Worm (Caenorhabditis elegans) whole organism, L1 larva: ENCODE results near the gene dnbp-1.
A peak's percentile ranks its signal among the peaks of the same experiment; 100 is the strongest.

Experiments used
- C16A3.4 ChIP-seq: fragments of 150-350 bp; optimal IDR thresholded peaks from 2 replicates; lab custom pipeline; 2014; ENCODE audit warnings: missing biosample characterization, missing genetic modification characterization
- C34B4.2 ChIP-seq: sonication (generic microtip); optimal IDR thresholded peaks from 2 replicates; lab custom pipeline; 2017; ENCODE audit warnings: mild to moderate bottlenecking, missing genetic modification characterization, missing compliant biosample characterization
- F16B12.6 ChIP-seq: fragments of 150-350 bp; optimal IDR thresholded peaks from 2 replicates; lab custom pipeline; 2014; ENCODE audit warnings: missing biosample characterization, missing genetic modification characterization
- ceh-8 ChIP-seq: fragments of 200-800 bp; sonication (Bioruptor generic); optimal IDR thresholded peaks from 2 replicates; lab custom pipeline; 2018; ENCODE audit warnings: mild to moderate bottlenecking, missing genetic modification characterization, moderate library complexity, missing compliant biosample characterization
- ceh-88 ChIP-seq: fragments of 200-800 bp; sonication (Bioruptor generic); IDR thresholded peaks from 2 replicates; pipeline ENCODE4 v1.3.6; 2022; ENCODE audit warnings: missing genetic modification characterization, missing compliant biosample characterization
- efl-1 ChIP-seq, 4 experiments: fragments of 150-350 bp; optimal IDR thresholded peaks in 3 of 4; peaks in 1 of 4; 1 replicate in 1 of 4; 2 replicates in 3 of 4; lab custom pipeline; 2014; ENCODE audit warnings: missing biosample characterization in 2 of 4, missing genetic modification characterization in 2 of 4, missing genetic modification reagents in 2 of 4
- elt-2 ChIP-seq: sonication (generic microtip); optimal IDR thresholded peaks from 2 replicates; lab custom pipeline; 2016; ENCODE audit warnings: missing genetic modification characterization, mild to moderate bottlenecking, inconsistent platforms, missing compliant biosample characterization, missing genetic modification reagents
- elt-3 ChIP-seq, 6 experiments: fragments of 150-350 bp in 1 of 6; sonication (generic microtip); optimal IDR thresholded peaks; 2 replicates each; lab custom pipeline; 2017 to 2018; ENCODE audit warnings: missing biosample characterization in 6 of 6, missing genetic modification characterization in 6 of 6, inconsistent platforms in 1 of 6
- fkh-8 ChIP-seq: sonication (generic microtip); optimal IDR thresholded peaks from 2 replicates; lab custom pipeline; 2016; ENCODE audit warnings: mild to moderate bottlenecking, missing genetic modification characterization, missing compliant biosample characterization
- grh-1 ChIP-seq: fragments of 200-800 bp; sonication (Bioruptor generic); IDR thresholded peaks from 2 replicates; pipeline ENCODE4 v1.3.6; 2022; ENCODE audit warnings: missing genetic modification reagents, missing genetic modification characterization, missing compliant biosample characterization
- hlh-17 ChIP-seq: fragments of 200-800 bp; sonication (Bioruptor generic); optimal IDR thresholded peaks from 2 replicates; lab custom pipeline; 2018; ENCODE audit warnings: missing genetic modification characterization, mild to moderate bottlenecking, missing compliant biosample characterization, moderate library complexity, borderline replicate concordance
- hlh-4 ChIP-seq: sonication (generic microtip); optimal IDR thresholded peaks from 2 replicates; lab custom pipeline; 2016; ENCODE audit warnings: mild to moderate bottlenecking, missing genetic modification characterization, missing compliant biosample characterization
- hpl-2 ChIP-seq: fragments of 150-350 bp; optimal IDR thresholded peaks from 2 replicates; lab custom pipeline; 2014; ENCODE audit warnings: missing biosample characterization, missing genetic modification reagents, missing genetic modification characterization
- irx-1 ChIP-seq: sonication (generic microtip); optimal IDR thresholded peaks from 2 replicates; lab custom pipeline; 2016; ENCODE audit warnings: missing genetic modification characterization, missing compliant biosample characterization
- lin-14 ChIP-seq: fragments of 200-800 bp; sonication (Bioruptor generic); optimal IDR thresholded peaks from 2 replicates; lab custom pipeline; 2018; ENCODE audit warnings: mild to moderate bottlenecking, missing genetic modification characterization, moderate library complexity, missing compliant biosample characterization
- lin-15B ChIP-seq: fragments of 150-350 bp; sonication (generic microtip); optimal IDR thresholded peaks from 3 replicates; lab custom pipeline; 2014; ENCODE audit warnings: missing biosample characterization, missing genetic modification characterization
- lin-39 ChIP-seq: fragments of 150-350 bp; optimal IDR thresholded peaks from 2 replicates; lab custom pipeline; 2014; ENCODE audit warnings: missing biosample characterization, missing genetic modification reagents, missing genetic modification characterization
- lir-3 ChIP-seq: sonication (generic microtip); optimal IDR thresholded peaks from 2 replicates; lab custom pipeline; 2016; ENCODE audit warnings: mild to moderate bottlenecking, missing genetic modification characterization, moderate library complexity, missing compliant biosample characterization; ENCODE audit not compliant: poor library complexity
- lsy-2 ChIP-seq, 2 experiments: fragments of 150-350 bp; optimal IDR thresholded peaks; 2 replicates each; lab custom pipeline; 2014; ENCODE audit warnings: missing biosample characterization in 2 of 2, missing genetic modification characterization in 2 of 2
- mab-9 ChIP-seq: fragments of 200-800 bp; sonication (Bioruptor generic); IDR thresholded peaks from 2 replicates; pipeline ENCODE4 v1.3.6; 2022; ENCODE audit warnings: missing genetic modification reagents, missing genetic modification characterization, missing compliant biosample characterization
- mdl-1 ChIP-seq, 2 experiments: fragments of 150-350 bp; optimal IDR thresholded peaks; 2 replicates each; lab custom pipeline; 2014 to 2017; ENCODE audit warnings: missing biosample characterization in 2 of 2, missing genetic modification characterization in 2 of 2, inconsistent platforms in 1 of 2
- mef-2 ChIP-seq: fragments of 150-350 bp; optimal IDR thresholded peaks from 2 replicates; lab custom pipeline; 2014; ENCODE audit warnings: missing biosample characterization, missing genetic modification characterization
- nhr-11 ChIP-seq: fragments of 150-350 bp; optimal IDR thresholded peaks from 2 replicates; lab custom pipeline; 2014; ENCODE audit warnings: missing biosample characterization, missing genetic modification characterization
- nhr-12 ChIP-seq: sonication (generic microtip); optimal IDR thresholded peaks from 2 replicates; lab custom pipeline; 2017; ENCODE audit warnings: missing biosample characterization, missing genetic modification characterization
- nhr-20 ChIP-seq: sonication (generic microtip); optimal IDR thresholded peaks from 2 replicates; lab custom pipeline; 2016; ENCODE audit warnings: mild to moderate bottlenecking, missing genetic modification characterization, missing compliant biosample characterization
- nhr-28 ChIP-seq: fragments of 150-350 bp; optimal IDR thresholded peaks from 2 replicates; lab custom pipeline; 2014; ENCODE audit warnings: missing biosample characterization, missing genetic modification characterization
- nhr-71 ChIP-seq: sonication (generic microtip); optimal IDR thresholded peaks from 2 replicates; lab custom pipeline; 2016; ENCODE audit warnings: mild to moderate bottlenecking, missing genetic modification characterization, moderate library complexity, missing compliant biosample characterization
- nhr-77 ChIP-seq: fragments of 150-350 bp; optimal IDR thresholded peaks from 2 replicates; lab custom pipeline; 2014; ENCODE audit warnings: missing biosample characterization, missing genetic modification characterization
- nhr-84 ChIP-seq: sonication (generic microtip); optimal IDR thresholded peaks from 2 replicates; lab custom pipeline; 2017; ENCODE audit warnings: missing biosample characterization, missing genetic modification characterization
- pax-3 ChIP-seq: fragments of 200-800 bp; sonication (Bioruptor generic); optimal IDR thresholded peaks from 2 replicates; lab custom pipeline; 2018; ENCODE audit warnings: mild to moderate bottlenecking, missing genetic modification characterization, moderate library complexity, missing compliant biosample characterization
- skn-1 ChIP-seq: fragments of 150-350 bp; optimal IDR thresholded peaks from 2 replicates; lab custom pipeline; 2014; ENCODE audit warnings: missing biosample characterization, missing genetic modification characterization
- snpc-4 ChIP-seq: fragments of 150-350 bp; optimal IDR thresholded peaks from 2 replicates; lab custom pipeline; 2014; ENCODE audit warnings: missing biosample characterization, missing genetic modification characterization
- sptf-1 ChIP-seq: fragments of 150-350 bp; optimal IDR thresholded peaks from 2 replicates; lab custom pipeline; 2014; ENCODE audit warnings: missing biosample characterization, missing genetic modification characterization
- tbx-2 ChIP-seq: sonication (generic microtip); optimal IDR thresholded peaks from 2 replicates; lab custom pipeline; 2016; ENCODE audit warnings: missing genetic modification characterization, missing compliant biosample characterization
- unc-130 ChIP-seq: fragments of 150-350 bp; optimal IDR thresholded peaks from 2 replicates; lab custom pipeline; 2017; ENCODE audit warnings: missing biosample characterization, missing genetic modification characterization, inconsistent platforms
- unc-98 ChIP-seq: fragments of 200-800 bp; sonication (Bioruptor generic); IDR thresholded peaks from 2 replicates; pipeline ENCODE4 v1.3.6; 2022; ENCODE audit warnings: missing genetic modification characterization, missing compliant biosample characterization
- vab-15 ChIP-seq: sonication (generic microtip); optimal IDR thresholded peaks from 2 replicates; lab custom pipeline; 2017; ENCODE audit warnings: missing genotype, mild to moderate bottlenecking, missing genetic modification characterization, missing compliant biosample characterization
- ztf-4 ChIP-seq: fragments of 150-350 bp; optimal IDR thresholded peaks from 2 replicates; lab custom pipeline; 2014; ENCODE audit warnings: missing biosample characterization, missing genetic modification characterization

Gene dnbp-1

ce11 chrIV:13945188-13945587, 34.5 kb downstream of the dnbp-1 start:
- no peak for TF ChIP-seq lin-39 (tag; lab: Kevin White, UChicago)
- no peak for TF ChIP-seq lin-15B (tag; lab: Kevin White, UChicago)
- TF ChIP-seq grh-1 (GFP tag; lab: Robert Waterston, UW) = no peak
- no peak for TF ChIP-seq mdl-1 (tag; optimal IDR thresholded peaks at IDR 0.05; lab: Kevin White, UChicago)
- no peak for TF ChIP-seq hlh-17 (GFP tag; lab: Kevin White, UChicago)
- TF ChIP-seq nhr-12 (tag; lab: Kevin White, UChicago) = no peak
- no peak for TF ChIP-seq F16B12.6 (tag; lab: Kevin White, UChicago)
- no peak for TF ChIP-seq sptf-1 (tag; lab: Kevin White, UChicago)

ce11 chrIV:13941640-13942039, 38.0 kb downstream of the dnbp-1 start:
- no peak for TF ChIP-seq hpl-2 (GFP tag; lab: Kevin White, UChicago)
- no peak for TF ChIP-seq lsy-2 (tag; optimal IDR thresholded peaks at IDR 0.05; lab: Kevin White, UChicago)
- TF ChIP-seq nhr-77 (tag; lab: Kevin White, UChicago) = no peak
- no peak for TF ChIP-seq fkh-8 (tag; lab: Kevin White, UChicago)
- TF ChIP-seq nhr-71 (tag; lab: Kevin White, UChicago) = no peak
- no peak for TF ChIP-seq C16A3.4
- TF ChIP-seq nhr-20 (tag; lab: Kevin White, UChicago) = no peak
- no peak for TF ChIP-seq tbx-2 (tag; lab: Kevin White, UChicago)
- no peak for TF ChIP-seq irx-1 (tag; lab: Kevin White, UChicago)
- TF ChIP-seq ztf-4 (tag; lab: Kevin White, UChicago) = no peak
- no peak for TF ChIP-seq nhr-11 (tag; lab: Kevin White, UChicago)
- TF ChIP-seq mab-9 = no peak
- TF ChIP-seq ceh-88 (GFP tag; lab: Robert Waterston, UW) = no peak
- TF ChIP-seq lin-14 (GFP tag; lab: Kevin White, UChicago) = no peak
- no peak for TF ChIP-seq hlh-4
- no peak for TF ChIP-seq lir-3 (tag; lab: Kevin White, UChicago)

- peak; percentile 51 for TF ChIP-seq elt-2
- TF ChIP-seq unc-130 (tag; lab: Kevin White, UChicago) = no peak
- no peak for TF ChIP-seq snpc-4 (tag; lab: Kevin White, UChicago)
- TF ChIP-seq mef-2 = no peak
- TF ChIP-seq elt-3 (tag; optimal IDR thresholded peaks at IDR 0.05; lab: Kevin White, UChicago) = no peak
- TF ChIP-seq nhr-11 (tag; lab: Kevin White, UChicago) = no peak
- no peak for TF ChIP-seq nhr-20 (tag; lab: Kevin White, UChicago)
- no peak for TF ChIP-seq C16A3.4
- TF ChIP-seq, all 84 proteins: peak for 1
Observed at ce11 chrIV:13940847-13941246, 38.8 kb downstream of the dnbp-1 start.

- TF ChIP-seq nhr-84 (tag; lab: Kevin White, UChicago) (no peak), C16A3.4 (no peak), vab-15 (tag; lab: Kevin White, UChicago) (no peak), skn-1 (tag; lab: Kevin White, UChicago) (no peak), ceh-8 (GFP tag; lab: Kevin White, UChicago) (no peak), nhr-28 (tag; lab: Kevin White, UChicago) (no peak), pax-3 (no peak), mef-2 (no peak), nhr-11 (tag; lab: Kevin White, UChicago) (no peak), tbx-2 (tag; lab: Kevin White, UChicago) (no peak), efl-1 (optimal IDR thresholded peaks at IDR 0.05; lab: Kevin White, UChicago) (no peak), efl-1 (GFP tag; optimal IDR thresholded peaks at IDR 0.05 in 1 of 2; lab: Kevin White, UChicago) (no peak), hlh-4 (no peak), fkh-8 (tag; lab: Kevin White, UChicago) (no peak), unc-98 (GFP tag; lab: Robert Waterston, UW) (no peak), C34B4.2 (no peak), nhr-12 (tag; lab: Kevin White, UChicago) (no peak)
- TF ChIP-seq, all 84 proteins: peak for 0
Observed at ce11 chrIV:13934086-13934485, 45.6 kb downstream of the dnbp-1 start, which contains the start of gene Y37A1A.4. Gene Y37A1A.4, plus strand, starts transcription at chrIV:13934386.
